Worm (Caenorhabditis elegans): Measurements from ENCODE around the gene F32D8.4.

The F32D8.4 gene

ce11 chrV:10939990-10940570, 46.7 kb upstream of the F32D8.4 start:
- TF ChIP-seq zip-5 (tag; optimal IDR thresholded peaks at IDR 0.05) = no peak
- no peak for TF ChIP-seq lim-6 (tag; optimal IDR thresholded peaks at IDR 0.05)
- no peak for TF ChIP-seq dve-1 (tag; optimal IDR thresholded peaks at IDR 0.05)
- no peak for TF ChIP-seq madf-2 (tag; optimal IDR thresholded peaks at IDR 0.05)
- no peak for TF ChIP-seq ztf-16 (tag; optimal IDR thresholded peaks at IDR 0.05)

DNA sequence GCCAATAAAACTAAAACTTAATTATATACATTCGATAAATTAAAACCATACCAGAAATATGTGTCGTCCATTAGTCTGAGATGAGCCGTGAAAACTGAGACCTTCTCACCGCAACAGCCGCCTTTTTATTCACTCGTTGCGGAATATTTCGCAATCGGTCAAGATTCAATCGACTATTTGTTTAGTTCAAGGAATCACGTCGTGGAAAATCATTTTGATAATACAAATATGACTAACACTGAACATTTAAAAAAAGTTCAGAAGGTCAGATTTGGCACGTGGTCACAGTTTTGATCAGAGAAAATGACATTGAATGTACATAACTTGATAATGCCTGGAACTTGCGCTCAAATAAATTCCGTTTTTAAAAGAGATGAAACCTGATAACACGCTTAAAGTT, 45.4 kb upstream of the F32D8.4 start, which contains the start of gene F17C11.11:
Gene F17C11.11 (minus strand): TSS at position 79 of the 400 bp plus-strand sequence.
- TF ChIP-seq ets-4 (tag; optimal IDR thresholded peaks at IDR 0.05) (no peak), zip-5 (tag; optimal IDR thresholded peaks at IDR 0.05) (no peak), fkh-10 (GFP tag; optimal IDR thresholded peaks at IDR 0.05) (no peak), nfya-1 (tag; optimal IDR thresholded peaks at IDR 0.05) (no peak)

DNA sequence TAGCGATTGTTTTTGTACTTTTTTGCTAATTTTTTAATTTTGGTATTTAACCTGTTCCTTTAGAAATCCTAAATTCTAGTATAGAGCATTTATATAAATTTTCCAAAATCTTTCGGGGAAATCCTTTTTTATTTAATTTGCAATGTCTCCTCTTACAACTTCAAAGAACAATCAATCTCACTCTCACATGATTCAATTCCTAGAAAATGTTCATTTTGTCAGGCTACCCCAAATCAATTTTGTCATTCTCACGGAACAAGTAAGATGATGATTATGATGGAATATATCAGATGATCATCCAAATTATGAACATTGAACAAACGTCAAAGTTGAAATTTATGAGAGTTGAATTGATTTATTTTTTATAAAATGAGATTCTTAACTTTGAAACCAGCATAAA, 43.9 kb upstream of the F32D8.4 start:
- no peak for TF ChIP-seq sox-4 (tag; optimal IDR thresholded peaks at IDR 0.05)
- no peak for TF ChIP-seq pros-1 (tag; optimal IDR thresholded peaks at IDR 0.05)
- no peak for TF ChIP-seq dve-1 (tag; optimal IDR thresholded peaks at IDR 0.05)
- TF ChIP-seq ref-2 (tag; optimal IDR thresholded peaks at IDR 0.05) = no peak
- TF ChIP-seq T23F11.4 (GFP tag; optimal IDR thresholded peaks at IDR 0.05) = no peak
- TF ChIP-seq ets-4 (tag; optimal IDR thresholded peaks at IDR 0.05) = no peak
- TF ChIP-seq fkh-10 (GFP tag; optimal IDR thresholded peaks at IDR 0.05) = no peak
- no peak for TF ChIP-seq hlh-8 (tag; optimal IDR thresholded peaks at IDR 0.05)
- no peak for TF ChIP-seq dmd-4 (tag; optimal IDR thresholded peaks at IDR 0.05; ENCODE audit: borderline replicate concordance)
- no peak for TF ChIP-seq zip-5 (tag; optimal IDR thresholded peaks at IDR 0.05)
- no peak for TF ChIP-seq fkh-6 (tag; optimal IDR thresholded peaks at IDR 0.05)
- TF ChIP-seq unc-55 (GFP tag; optimal IDR thresholded peaks at IDR 0.05) = no peak
- no peak for TF ChIP-seq tbx-2 (tag; optimal IDR thresholded peaks at IDR 0.05)
- no peak for TF ChIP-seq pha-4 (tag; optimal IDR thresholded peaks at IDR 0.05)
- no peak for TF ChIP-seq mec-3 (tag; optimal IDR thresholded peaks at IDR 0.05; ENCODE audit: borderline replicate concordance)
- TF ChIP-seq npax-4 (tag; optimal IDR thresholded peaks at IDR 0.05) = no peak
- no peak for TF ChIP-seq tbx-7 (tag; optimal IDR thresholded peaks at IDR 0.05)
- TF ChIP-seq ttx-3 (tag; optimal IDR thresholded peaks at IDR 0.05) = no peak
- no peak for TF ChIP-seq ahr-1 (tag; optimal IDR thresholded peaks at IDR 0.05)
- TF ChIP-seq sdc-2 (tag; optimal IDR thresholded peaks at IDR 0.05) = no peak

ce11 chrV:10936681-10937080, 43.3 kb upstream of the F32D8.4 start, which contains the start of gene F17C11.12:
Gene F17C11.12, minus strand, starts transcription at chrV:10936920.
- TF ChIP-seq ceh-30 (tag; optimal IDR thresholded peaks at IDR 0.05) = no peak
- no peak for TF ChIP-seq C08G9.2 (tag; optimal IDR thresholded peaks at IDR 0.05)
- peak; percentile 44 for TF ChIP-seq elt-2 (tag; optimal IDR thresholded peaks at IDR 0.05)

DNA sequence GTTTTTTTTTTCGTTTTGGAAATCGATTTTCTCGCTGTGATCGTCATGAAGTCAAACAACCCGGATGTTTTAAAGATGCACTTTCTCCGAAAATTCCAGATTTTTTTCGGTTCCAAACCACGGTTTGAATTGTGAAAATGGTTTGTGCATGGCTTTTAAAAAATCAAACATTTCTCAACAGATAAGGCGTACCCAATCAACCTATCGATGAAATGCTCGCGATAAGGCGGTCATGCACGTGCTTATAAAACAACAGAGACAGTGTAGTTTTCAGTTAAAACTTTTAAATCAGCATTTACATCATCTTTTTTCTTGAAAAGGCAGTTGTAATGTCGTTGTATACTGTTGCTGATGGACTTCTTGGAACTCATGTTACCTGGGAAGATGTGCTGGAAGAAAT, 39.1 kb upstream of the F32D8.4 start, which contains the start of gene F58B4.5:
Gene F58B4.5 (plus strand): TSS at position 283 of the 400 bp plus-strand sequence.
- TF ChIP-seq ceh-34 (tag; optimal IDR thresholded peaks at IDR 0.05) (no peak), ceh-24 (tag; optimal IDR thresholded peaks at IDR 0.05) (no peak), K02D7.2 (tag; optimal IDR thresholded peaks at IDR 0.05) (no peak), fkh-6 (tag; optimal IDR thresholded peaks at IDR 0.05) (no peak), elt-2 (tag; optimal IDR thresholded peaks at IDR 0.05) (peak; percentile 63), pqm-1 (tag; optimal IDR thresholded peaks at IDR 0.05) (no peak), ama-1 (optimal IDR thresholded peaks at IDR 0.05) (no peak), lin-11 (tag; optimal IDR thresholded peaks at IDR 0.05) (no peak)

ce11 chrV:10931189-10931588, 37.8 kb upstream of the F32D8.4 start, which contains the start of gene scvp-1:
Gene scvp-1, minus strand, starts transcription at chrV:10931289.
- no peak for TF ChIP-seq ceh-2 (tag; optimal IDR thresholded peaks at IDR 0.05)
- TF ChIP-seq che-1 (tag; optimal IDR thresholded peaks at IDR 0.05) = no peak
- no peak for TF ChIP-seq ets-4 (tag; optimal IDR thresholded peaks at IDR 0.05)
- no peak for TF ChIP-seq lim-6 (tag; optimal IDR thresholded peaks at IDR 0.05)
- TF ChIP-seq zip-5 (tag; optimal IDR thresholded peaks at IDR 0.05) = no peak
- TF ChIP-seq elt-4 (tag; optimal IDR thresholded peaks at IDR 0.05) = no peak
- no peak for TF ChIP-seq pat-9 (tag; optimal IDR thresholded peaks at IDR 0.05)
